Worm (Caenorhabditis elegans) whole organism, mixed stage, embryonic: ENCODE results near the gene T22B2.2.

Experiments
- bed-3 ChIP-seq: fragments of 200-800 bp; sonication (Bioruptor generic); optimal IDR thresholded peaks from 3 replicates; lab custom pipeline; 2018; ENCODE audit warnings: mild to moderate bottlenecking, missing genetic modification characterization, moderate library complexity, missing compliant biosample characterization
- ceh-43 ChIP-seq: fragments of 200-800 bp; sonication (Bioruptor generic); optimal IDR thresholded peaks from 2 replicates; lab custom pipeline; 2018; ENCODE audit warnings: mild to moderate bottlenecking, missing genetic modification characterization, moderate library complexity, missing compliant biosample characterization
- lin-13 ChIP-seq: fragments of 150-350 bp; optimal IDR thresholded peaks from 2 replicates; lab custom pipeline; 2014; ENCODE audit warnings: missing biosample characterization, missing genetic modification characterization
- mep-1 ChIP-seq: fragments of 150-350 bp; optimal IDR thresholded peaks from 2 replicates; lab custom pipeline; 2017; ENCODE audit warnings: missing biosample characterization, missing genetic modification reagents, missing genetic modification characterization, inconsistent platforms
- nhr-237 ChIP-seq: fragments of 150-350 bp; optimal IDR thresholded peaks from 2 replicates; lab custom pipeline; 2014; ENCODE audit warnings: missing biosample characterization, missing genetic modification characterization
- snpc-4 ChIP-seq: fragments of 150-350 bp; optimal IDR thresholded peaks from 2 replicates; lab custom pipeline; 2014; ENCODE audit warnings: missing biosample characterization, missing genetic modification characterization
- unc-62 ChIP-seq: fragments of 150-350 bp; optimal IDR thresholded peaks from 2 replicates; lab custom pipeline; 2014; ENCODE audit warnings: missing biosample characterization, missing genetic modification reagents, missing genetic modification characterization
- ztf-11 ChIP-seq: fragments of 150-350 bp; optimal IDR thresholded peaks from 2 replicates; lab custom pipeline; 2014; ENCODE audit warnings: missing biosample characterization, missing genetic modification characterization

DNA sequence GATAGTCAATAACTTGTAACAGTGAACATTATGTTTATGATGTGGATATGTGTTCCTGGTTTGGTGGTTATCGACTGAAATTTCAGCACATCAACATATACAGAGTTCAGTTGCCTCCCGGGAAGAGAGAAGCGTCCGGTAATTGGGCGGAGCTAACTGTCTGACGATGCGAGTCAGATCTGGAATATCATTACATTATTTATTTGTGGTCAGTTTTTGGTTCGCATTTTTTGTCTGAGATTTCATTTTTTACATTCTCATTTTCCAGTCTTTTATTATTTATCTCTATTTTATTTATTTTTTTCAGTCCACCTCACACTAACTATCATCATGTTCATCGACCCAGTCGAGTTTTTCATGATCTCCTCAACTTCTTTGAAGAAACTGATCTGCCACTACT is 5.6 kb downstream of the T22B2.2 start, which contains the start of gene T22B2.1:
- TF ChIP-seq lin-13 (tag; lab: Kevin White, UChicago) (no peak), bed-3 (GFP tag; lab: Kevin White, UChicago) (no peak), unc-62 (GFP tag; lab: Kevin White, UChicago) (no peak), ceh-43 (no peak), snpc-4 (tag; lab: Kevin White, UChicago) (no peak), mep-1 (tag; lab: Kevin White, UChicago) (no peak), nhr-237 (no peak), ztf-11 (tag; lab: Kevin White, UChicago) (no peak)
